Worm (Caenorhabditis elegans) whole organism, mixed stage, embryonic: ENCODE measurements around the gene clec-153.

Experiments used
- blmp-1 ChIP-seq: fragments of 150-350 bp; optimal IDR thresholded peaks from 2 replicates; lab custom pipeline; 2014; ENCODE audit warnings: missing biosample characterization, missing genetic modification characterization
- ces-1 ChIP-seq: fragments of 150-350 bp; optimal IDR thresholded peaks from 2 replicates; lab custom pipeline; 2014; ENCODE audit warnings: missing biosample characterization, missing genetic modification reagents, missing genetic modification characterization
- mls-2 ChIP-seq: sonication (generic microtip); optimal IDR thresholded peaks from 2 replicates; lab custom pipeline; 2016; ENCODE audit warnings: mild to moderate bottlenecking, missing genetic modification characterization, moderate library complexity, missing compliant biosample characterization
- nhr-12 ChIP-seq: fragments of 150-350 bp; optimal IDR thresholded peaks from 2 replicates; lab custom pipeline; 2014; ENCODE audit warnings: missing biosample characterization, missing genetic modification characterization
- nhr-2 ChIP-seq: fragments of 150-350 bp; optimal IDR thresholded peaks from 2 replicates; lab custom pipeline; 2014; ENCODE audit warnings: missing biosample characterization, missing genetic modification characterization
- nhr-237 ChIP-seq: fragments of 150-350 bp; optimal IDR thresholded peaks from 2 replicates; lab custom pipeline; 2014; ENCODE audit warnings: missing biosample characterization, missing genetic modification characterization
- nhr-28 ChIP-seq: fragments of 150-350 bp; optimal IDR thresholded peaks from 2 replicates; lab custom pipeline; 2014; ENCODE audit warnings: missing biosample characterization, missing genetic modification characterization
- pha-4 ChIP-seq: fragments of 150-350 bp; optimal IDR thresholded peaks from 2 replicates; lab custom pipeline; 2018; ENCODE audit warnings: missing biosample characterization, missing genetic modification reagents, missing genetic modification characterization
- snpc-4 ChIP-seq: fragments of 150-350 bp; optimal IDR thresholded peaks from 2 replicates; lab custom pipeline; 2014; ENCODE audit warnings: missing biosample characterization, missing genetic modification characterization
- sptf-1 ChIP-seq: sonication (generic microtip); optimal IDR thresholded peaks from 2 replicates; lab custom pipeline; 2017; ENCODE audit warnings: mild to moderate bottlenecking, missing genetic modification characterization, moderate library complexity, missing compliant biosample characterization
- unc-120 ChIP-seq: sonication (generic microtip); optimal IDR thresholded peaks from 2 replicates; lab custom pipeline; 2017; ENCODE audit warnings: missing genetic modification characterization, missing compliant biosample characterization; ENCODE audit not compliant: poor library complexity, severe bottlenecking
- unc-39 ChIP-seq: fragments of 150-350 bp; optimal IDR thresholded peaks from 2 replicates; lab custom pipeline; 2014; ENCODE audit warnings: missing biosample characterization, missing genetic modification characterization
- ztf-11 ChIP-seq: fragments of 150-350 bp; optimal IDR thresholded peaks from 2 replicates; lab custom pipeline; 2014; ENCODE audit warnings: missing biosample characterization, missing genetic modification characterization

- TF ChIP-seq blmp-1, result no peak
- TF ChIP-seq sptf-1 (tag; lab: Kevin White, UChicago), result no peak
- TF ChIP-seq unc-39, result no peak
- no peak for TF ChIP-seq pha-4 (tag; lab: Kevin White, UChicago)
- no peak for TF ChIP-seq nhr-12 (tag; lab: Kevin White, UChicago)
- no peak for TF ChIP-seq nhr-28 (tag; lab: Kevin White, UChicago)
- no peak for TF ChIP-seq nhr-2 (tag; lab: Kevin White, UChicago)
- TF ChIP-seq unc-120, result no peak
- TF ChIP-seq snpc-4 (tag; lab: Kevin White, UChicago), result no peak
- TF ChIP-seq ces-1 (GFP tag; lab: Kevin White, UChicago), result no peak
- TF ChIP-seq mls-2 (tag; lab: Kevin White, UChicago), result no peak
- no peak for TF ChIP-seq nhr-237
- TF ChIP-seq ztf-11 (tag; lab: Kevin White, UChicago), result no peak
These were observed 34.8 kb upstream of the clec-153 start, which contains the start of gene mab-21 for ce11 chrIII:4600139-4600762.
